Fruit fly (Drosophila melanogaster): ENCODE measurements around the gene CG45065.

DNA sequence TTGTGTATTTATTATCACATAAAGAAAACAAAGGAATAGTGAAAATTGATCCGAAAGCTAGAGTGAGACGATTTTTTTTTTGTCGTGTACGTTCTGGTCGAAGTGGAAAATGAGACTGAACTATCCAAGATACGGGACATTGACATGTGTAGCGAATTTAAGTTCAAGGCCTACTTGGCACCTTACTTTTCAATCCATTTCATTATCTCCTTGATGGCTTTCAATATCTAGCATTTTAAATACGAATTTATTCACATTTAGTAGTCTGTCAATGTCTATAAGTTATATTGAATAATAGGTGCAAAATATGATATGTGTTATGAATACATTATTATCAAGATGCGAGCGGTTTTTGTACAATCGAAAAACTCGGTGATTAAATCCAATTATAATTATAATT, 46.5 kb upstream of the CG45065 start, which contains the start of gene CG32591:
- no peak for TF ChIP-seq pan (optimal IDR thresholded peaks at IDR 0.05)
- TF ChIP-seq psq (optimal IDR thresholded peaks at IDR 0.05) = no peak
- TF ChIP-seq CG8478 (optimal IDR thresholded peaks at IDR 0.05) = no peak

Measured in whole organism.